Worm (Caenorhabditis elegans) whole organism, L1 larva: ENCODE data around the gene daf-14.

Experiments
- C04F5.9 ChIP-seq: sonication (generic microtip); optimal IDR thresholded peaks from 2 replicates; lab custom pipeline; 2016; ENCODE audit warnings: missing genetic modification characterization, missing compliant biosample characterization
- alr-1 ChIP-seq: fragments of 200-800 bp; sonication (Bioruptor generic); optimal IDR thresholded peaks from 2 replicates; lab custom pipeline; 2018; ENCODE audit warnings: borderline replicate concordance, mild to moderate bottlenecking, missing genetic modification characterization, missing compliant biosample characterization
- aly-2 ChIP-seq: fragments of 150-350 bp; optimal IDR thresholded peaks from 2 replicates; lab custom pipeline; 2014; ENCODE audit warnings: missing biosample characterization, missing genetic modification characterization
- ama-1 ChIP-seq: fragments of 150-350 bp; optimal IDR thresholded peaks from 2 replicates; lab custom pipeline; 2014
- blmp-1 ChIP-seq: fragments of 150-350 bp; optimal IDR thresholded peaks from 2 replicates; lab custom pipeline; 2014; ENCODE audit warnings: missing biosample characterization, missing genetic modification characterization
- ceh-8 ChIP-seq: fragments of 200-800 bp; sonication (Bioruptor generic); optimal IDR thresholded peaks from 2 replicates; lab custom pipeline; 2018; ENCODE audit warnings: mild to moderate bottlenecking, missing genetic modification characterization, moderate library complexity, missing compliant biosample characterization
- ceh-82 ChIP-seq, 3 experiments: fragments of 150-350 bp in 1 of 3; sonication (generic microtip) in 2 of 3; optimal IDR thresholded peaks; 2 replicates each; lab custom pipeline; 2014 to 2017; ENCODE audit warnings: missing biosample characterization in 3 of 3, missing genetic modification characterization in 3 of 3
- ceh-88 ChIP-seq: fragments of 200-800 bp; sonication (Bioruptor generic); IDR thresholded peaks from 2 replicates; pipeline ENCODE4 v1.3.6; 2022; ENCODE audit warnings: missing genetic modification characterization, missing compliant biosample characterization
- ces-1 ChIP-seq: fragments of 150-350 bp; optimal IDR thresholded peaks from 2 replicates; lab custom pipeline; 2014; ENCODE audit warnings: missing biosample characterization, missing genetic modification reagents, missing genetic modification characterization
- dpl-1 ChIP-seq, 3 experiments: fragments of 150-350 bp in 2 of 3; sonication (generic microtip) in 1 of 3; optimal IDR thresholded peaks; 2 replicates each; lab custom pipeline; 2014 to 2017; ENCODE audit warnings: missing biosample characterization in 3 of 3, missing genetic modification characterization in 3 of 3, missing genetic modification reagents in 3 of 3
- efl-3 ChIP-seq: fragments of 200-800 bp; sonication (Bioruptor generic); optimal IDR thresholded peaks from 2 replicates; lab custom pipeline; 2018; ENCODE audit warnings: mild to moderate bottlenecking, missing genetic modification characterization, missing compliant biosample characterization
- elt-2 ChIP-seq: sonication (generic microtip); optimal IDR thresholded peaks from 2 replicates; lab custom pipeline; 2016; ENCODE audit warnings: missing genetic modification characterization, mild to moderate bottlenecking, inconsistent platforms, missing compliant biosample characterization, missing genetic modification reagents
- elt-3 ChIP-seq, 6 experiments: fragments of 150-350 bp in 1 of 6; sonication (generic microtip); optimal IDR thresholded peaks; 2 replicates each; lab custom pipeline; 2017 to 2018; ENCODE audit warnings: missing biosample characterization in 6 of 6, missing genetic modification characterization in 6 of 6, inconsistent platforms in 1 of 6
- ets-5 ChIP-seq: fragments of 200-800 bp; sonication (Bioruptor generic); IDR thresholded peaks from 2 replicates; pipeline ENCODE4 v1.3.6; 2022; ENCODE audit warnings: missing genetic modification characterization, missing compliant biosample characterization
- fkh-10 ChIP-seq: sonication (generic microtip); optimal IDR thresholded peaks from 2 replicates; lab custom pipeline; 2017; ENCODE audit warnings: missing biosample characterization, missing genetic modification reagents, missing genetic modification characterization
- fkh-4 ChIP-seq: sonication (generic microtip); optimal IDR thresholded peaks from 2 replicates; lab custom pipeline; 2016; ENCODE audit warnings: missing compliant biosample characterization, missing genetic modification characterization, borderline replicate concordance
- hlh-17 ChIP-seq: fragments of 200-800 bp; sonication (Bioruptor generic); optimal IDR thresholded peaks from 2 replicates; lab custom pipeline; 2018; ENCODE audit warnings: missing genetic modification characterization, mild to moderate bottlenecking, missing compliant biosample characterization, moderate library complexity, borderline replicate concordance
- hlh-4 ChIP-seq: sonication (generic microtip); optimal IDR thresholded peaks from 2 replicates; lab custom pipeline; 2016; ENCODE audit warnings: mild to moderate bottlenecking, missing genetic modification characterization, missing compliant biosample characterization
- jun-1 ChIP-seq: fragments of 150-350 bp; optimal IDR thresholded peaks from 2 replicates; lab custom pipeline; 2014; ENCODE audit warnings: missing biosample characterization, missing genetic modification reagents, missing genetic modification characterization
- lin-13 ChIP-seq: fragments of 150-350 bp; optimal IDR thresholded peaks from 2 replicates; lab custom pipeline; 2014; ENCODE audit warnings: missing biosample characterization, missing genetic modification reagents, missing genetic modification characterization
- lin-35 ChIP-seq, 2 experiments: fragments of 150-350 bp; optimal IDR thresholded peaks; 2 replicates each; lab custom pipeline; 2014; ENCODE audit warnings: missing biosample characterization in 2 of 2, missing genetic modification characterization in 2 of 2, missing genetic modification reagents in 2 of 2
- lin-39 ChIP-seq: fragments of 150-350 bp; optimal IDR thresholded peaks from 2 replicates; lab custom pipeline; 2014; ENCODE audit warnings: missing biosample characterization, missing genetic modification reagents, missing genetic modification characterization
- lir-3 ChIP-seq: sonication (generic microtip); optimal IDR thresholded peaks from 2 replicates; lab custom pipeline; 2016; ENCODE audit warnings: mild to moderate bottlenecking, missing genetic modification characterization, moderate library complexity, missing compliant biosample characterization; ENCODE audit not compliant: poor library complexity
- lsy-2 ChIP-seq, 2 experiments: fragments of 150-350 bp; optimal IDR thresholded peaks; 2 replicates each; lab custom pipeline; 2014; ENCODE audit warnings: missing biosample characterization in 2 of 2, missing genetic modification characterization in 2 of 2
- mep-1 ChIP-seq: fragments of 150-350 bp; optimal IDR thresholded peaks from 2 replicates; lab custom pipeline; 2014; ENCODE audit warnings: missing biosample characterization, missing genetic modification characterization
- nhr-47 ChIP-seq: sonication (generic microtip); optimal IDR thresholded peaks from 2 replicates; lab custom pipeline; 2016; ENCODE audit warnings: mild to moderate bottlenecking, missing genetic modification characterization, moderate library complexity, missing compliant biosample characterization
- nhr-71 ChIP-seq: sonication (generic microtip); optimal IDR thresholded peaks from 2 replicates; lab custom pipeline; 2016; ENCODE audit warnings: mild to moderate bottlenecking, missing genetic modification characterization, moderate library complexity, missing compliant biosample characterization
- nhr-90 ChIP-seq: sonication (generic microtip); optimal IDR thresholded peaks from 2 replicates; lab custom pipeline; 2016; ENCODE audit warnings: mild to moderate bottlenecking, missing genetic modification characterization, missing compliant biosample characterization; ENCODE audit not compliant: poor library complexity
- pqm-1 ChIP-seq: sonication (generic microtip); optimal IDR thresholded peaks from 3 replicates; lab custom pipeline; 2017; ENCODE audit warnings: missing biosample characterization, missing genetic modification characterization
- skn-1 ChIP-seq: fragments of 150-350 bp; optimal IDR thresholded peaks from 2 replicates; lab custom pipeline; 2014; ENCODE audit warnings: missing biosample characterization, missing genetic modification characterization
- snu-23 ChIP-seq: sonication (generic microtip); optimal IDR thresholded peaks from 2 replicates; lab custom pipeline; 2016; ENCODE audit warnings: missing genetic modification characterization, missing compliant biosample characterization
- sox-4 ChIP-seq: sonication (generic microtip); optimal IDR thresholded peaks from 2 replicates; lab custom pipeline; 2016; ENCODE audit warnings: missing genetic modification characterization, missing compliant biosample characterization
- unc-130 ChIP-seq: fragments of 150-350 bp; optimal IDR thresholded peaks from 2 replicates; lab custom pipeline; 2017; ENCODE audit warnings: missing biosample characterization, missing genetic modification characterization, inconsistent platforms
- unc-30 ChIP-seq: sonication (generic microtip); optimal IDR thresholded peaks from 2 replicates; lab custom pipeline; 2017; ENCODE audit warnings: missing biosample characterization, missing genetic modification characterization
- ztf-11 ChIP-seq, 2 experiments: sonication (generic microtip); optimal IDR thresholded peaks; 2 replicates each; lab custom pipeline; 2016 to 2017; ENCODE audit warnings: missing genetic modification characterization in 2 of 2, missing biosample characterization in 1 of 2, missing compliant biosample characterization in 1 of 2
- ztf-4 ChIP-seq: fragments of 150-350 bp; optimal IDR thresholded peaks from 2 replicates; lab custom pipeline; 2014; ENCODE audit warnings: missing biosample characterization, missing genetic modification characterization

Gene daf-14

DNA sequence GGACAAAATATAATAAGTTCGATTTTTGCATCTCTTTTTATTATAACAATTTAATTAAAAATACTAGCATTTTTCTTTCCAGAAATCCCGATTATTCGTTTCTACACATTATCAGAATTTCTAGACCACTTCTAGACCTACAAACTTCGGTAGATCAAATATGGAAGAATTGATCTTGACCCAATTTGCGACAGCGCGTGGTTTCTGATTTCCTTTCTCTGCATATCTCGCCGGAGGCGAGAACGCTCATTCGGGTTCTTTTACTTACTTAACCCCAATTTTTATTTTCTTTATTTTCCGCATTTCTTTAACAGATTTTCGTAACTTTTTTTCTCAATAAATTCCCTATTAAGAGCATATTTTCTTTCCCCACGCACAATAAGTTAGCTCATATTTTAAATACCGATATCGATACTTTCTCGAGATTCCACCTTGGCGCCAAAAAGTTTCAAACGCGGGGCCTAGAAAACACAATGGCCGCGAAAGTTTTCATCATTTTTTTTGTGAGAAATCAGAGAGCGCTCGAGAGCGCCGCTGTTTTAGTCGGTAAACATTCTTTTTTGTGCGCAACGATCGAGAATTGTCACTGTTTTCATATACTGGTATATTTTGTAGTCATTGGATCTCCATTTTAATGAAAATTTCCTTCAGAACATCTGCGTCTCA lies 7.8 kb upstream of the daf-14 start (continued):
- TF ChIP-seq hlh-4 (tag; lab: Kevin White, UChicago) = no peak
- TF ChIP-seq nhr-71 = peak; percentile 44
- TF ChIP-seq ztf-4 (tag; lab: Kevin White, UChicago) = no peak
- TF ChIP-seq skn-1 = peak; percentile 50
- TF ChIP-seq lsy-2 (tag; optimal IDR thresholded peaks at IDR 0.05; lab: Kevin White, UChicago) = peak in 1 of 2 experiments; percentile 55
- TF ChIP-seq, all 84 proteins: peak for 24

DNA sequence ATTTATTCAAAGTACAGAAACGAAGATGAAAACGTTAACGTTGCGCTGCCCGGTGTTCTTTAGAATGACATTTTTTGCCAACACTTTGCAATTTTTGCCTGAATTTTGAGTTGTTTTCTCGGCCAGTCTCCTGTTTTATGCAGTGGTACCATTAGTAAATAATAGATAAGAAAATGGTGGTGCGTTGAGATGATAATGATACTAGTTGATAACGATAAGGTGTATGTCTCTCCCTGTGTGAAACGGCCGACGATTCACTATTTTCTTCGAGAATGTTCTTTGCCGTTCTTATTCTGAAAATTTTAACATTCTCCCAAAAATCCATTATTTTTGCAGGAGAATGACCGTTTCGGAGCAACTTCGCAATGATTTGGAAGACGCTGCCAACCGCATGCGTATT lies 7.2 kb upstream of the daf-14 start, which contains the start of gene tkt-1:
TSS of gene tkt-1 (plus strand) at position 337 of the 400 bp plus-strand sequence.
- TF ChIP-seq pqm-1 (peak; percentile 48), ztf-11 (tag; optimal IDR thresholded peaks at IDR 0.05; lab: Kevin White, UChicago) (no peak), ama-1 (lab: Kevin White, UChicago) (no peak), ets-5 (no peak), snu-23 (GFP tag; lab: Kevin White, UChicago) (peak; percentile 10), hlh-17 (GFP tag; lab: Kevin White, UChicago) (no peak), mep-1 (no peak), unc-30 (tag; lab: Kevin White, UChicago) (no peak), nhr-71 (peak; percentile 4), dpl-1 (GFP tag; optimal IDR thresholded peaks at IDR 0.05; lab: Kevin White, UChicago) (peak in 1 of 3 experiments; percentile 17), unc-130 (tag; lab: Kevin White, UChicago) (peak; percentile 15), elt-2 (tag; lab: Kevin White, UChicago) (peak; percentile 67), fkh-10 (no peak), lin-39 (tag; lab: Kevin White, UChicago) (no peak), lin-35 (GFP tag; optimal IDR thresholded peaks at IDR 0.05; lab: Kevin White, UChicago) (peak in 1 of 2 experiments; percentile 28), elt-3 (tag; optimal IDR thresholded peaks at IDR 0.05; lab: Kevin White, UChicago) (peak in 5 of 6 experiments; percentile 56 to 81 (median 68)), ceh-82 (tag; optimal IDR thresholded peaks at IDR 0.05; lab: Kevin White, UChicago) (no peak), nhr-47 (tag; lab: Kevin White, UChicago) (no peak)

DNA sequence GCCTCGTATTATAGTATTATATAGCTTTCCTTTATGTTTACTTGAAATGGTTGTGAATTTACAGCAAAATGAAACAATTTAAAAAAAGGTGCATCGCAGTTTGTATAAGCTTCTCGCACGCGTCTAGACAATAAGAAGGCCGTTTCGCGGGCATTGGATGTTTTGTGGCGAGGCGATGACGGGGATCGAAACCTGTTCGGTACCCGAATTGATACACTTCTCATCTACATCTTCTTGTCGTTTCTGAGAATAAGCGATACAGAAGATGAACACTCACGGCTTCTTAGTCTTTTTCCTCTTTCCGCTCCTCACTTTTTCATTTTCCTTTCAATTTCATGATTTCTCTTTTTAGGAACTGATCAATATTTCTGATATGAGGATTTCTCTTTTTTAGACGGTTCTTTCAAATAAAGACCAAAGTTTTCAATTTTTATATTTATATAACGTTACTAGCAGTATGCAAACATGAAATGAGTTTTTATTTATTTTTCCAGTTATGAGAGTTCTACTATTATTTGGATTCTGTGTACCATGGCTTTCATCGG lies 4.7 kb upstream of the daf-14 start, which contains the start of gene F01G10.10:
TSS of gene F01G10.10 (plus strand) at position 495 of the 545 bp plus-strand sequence.
- TF ChIP-seq lin-35 (GFP tag; optimal IDR thresholded peaks at IDR 0.05; lab: Kevin White, UChicago) = peak in 1 of 2 experiments; percentile 25
- no peak for TF ChIP-seq lin-13 (GFP tag; lab: Kevin White, UChicago)
- no peak for TF ChIP-seq ets-5
- TF ChIP-seq nhr-71 = no peak
- no peak for TF ChIP-seq ceh-8 (GFP tag; lab: Kevin White, UChicago)
- TF ChIP-seq fkh-4 (tag; lab: Kevin White, UChicago) = no peak
- TF ChIP-seq lir-3 (tag; lab: Kevin White, UChicago) = no peak
- no peak for TF ChIP-seq lin-39 (tag; lab: Kevin White, UChicago)
- TF ChIP-seq nhr-90 (tag; lab: Kevin White, UChicago) = peak; percentile 37
- no peak for TF ChIP-seq C04F5.9 (tag; lab: Kevin White, UChicago)
- TF ChIP-seq elt-2 (tag; lab: Kevin White, UChicago) = peak; percentile 39
- peak; percentile 54 for TF ChIP-seq aly-2 (tag; lab: Kevin White, UChicago)
- TF ChIP-seq ceh-82 (tag; optimal IDR thresholded peaks at IDR 0.05; lab: Kevin White, UChicago) = no peak
- TF ChIP-seq blmp-1 (tag; lab: Kevin White, UChicago) = peak; percentile 89
- no peak for TF ChIP-seq ces-1
- no peak for TF ChIP-seq alr-1 (tag; lab: Kevin White, UChicago)
- no peak for TF ChIP-seq snu-23 (GFP tag; lab: Kevin White, UChicago)
- no peak for TF ChIP-seq jun-1
- TF ChIP-seq ceh-88 (GFP tag; lab: Robert Waterston, UW) = no peak
- no peak for TF ChIP-seq sox-4 (tag; lab: Kevin White, UChicago)
- no peak for TF ChIP-seq efl-3 (GFP tag; lab: Kevin White, UChicago)
- no peak for TF ChIP-seq lsy-2 (tag; optimal IDR thresholded peaks at IDR 0.05; lab: Kevin White, UChicago)
